Worm (Caenorhabditis elegans) whole organism, L2 larva: ENCODE results near the gene rpl-28.

Experiments
- R02D3.7 ChIP-seq: fragments of 150-350 bp; optimal IDR thresholded peaks from 2 replicates; lab custom pipeline; 2014; ENCODE audit warnings: missing biosample characterization, missing genetic modification characterization
- Y55F3AM.14 ChIP-seq: fragments of 200-800 bp; sonication (Bioruptor generic); optimal IDR thresholded peaks from 2 replicates; lab custom pipeline; 2018; ENCODE audit warnings: mild to moderate bottlenecking, missing genetic modification characterization, missing compliant biosample characterization
- ZK546.5 ChIP-seq: sonication (generic microtip); optimal IDR thresholded peaks from 2 replicates; lab custom pipeline; 2017; ENCODE audit warnings: missing biosample characterization, missing genetic modification characterization
- blmp-1 ChIP-seq: sonication (generic microtip); optimal IDR thresholded peaks from 2 replicates; lab custom pipeline; 2017; ENCODE audit warnings: missing genetic modification characterization, mild to moderate bottlenecking, missing compliant biosample characterization, antibody characterized with exemption, moderate library complexity; ENCODE audit not compliant: insufficient read depth
- ceh-16 ChIP-seq: fragments of 150-350 bp; optimal IDR thresholded peaks from 2 replicates; lab custom pipeline; 2014; ENCODE audit warnings: missing biosample characterization, missing genetic modification characterization
- ceh-82 ChIP-seq: fragments of 150-350 bp; optimal IDR thresholded peaks from 2 replicates; lab custom pipeline; 2014; ENCODE audit warnings: missing biosample characterization, missing genetic modification characterization
- dmd-4 ChIP-seq: sonication (generic microtip); optimal IDR thresholded peaks from 2 replicates; lab custom pipeline; 2017; ENCODE audit warnings: missing biosample characterization, missing genetic modification characterization
- fos-1 ChIP-seq: fragments of 150-350 bp; optimal IDR thresholded peaks from 2 replicates; lab custom pipeline; 2014; ENCODE audit warnings: missing biosample characterization, missing genetic modification characterization
- gmeb-1 ChIP-seq: fragments of 150-350 bp; optimal IDR thresholded peaks from 2 replicates; lab custom pipeline; 2014; ENCODE audit warnings: missing biosample characterization, missing genetic modification characterization
- lin-11 ChIP-seq: fragments of 150-350 bp; sonication (generic microtip); optimal IDR thresholded peaks from 2 replicates; lab custom pipeline; 2014; ENCODE audit warnings: missing biosample characterization, missing genetic modification characterization, inconsistent platforms, mixed read lengths
- lin-39 ChIP-seq: fragments of 150-350 bp; optimal IDR thresholded peaks from 2 replicates; lab custom pipeline; 2014; ENCODE audit warnings: missing biosample characterization, missing genetic modification reagents, missing genetic modification characterization
- lsy-2 ChIP-seq, 2 experiments: fragments of 150-350 bp in 1 of 2; sonication (generic microtip) in 1 of 2; optimal IDR thresholded peaks; 2 replicates each; lab custom pipeline; 2014 to 2017; ENCODE audit warnings: missing biosample characterization in 2 of 2, missing genetic modification characterization in 2 of 2
- mbf-1 ChIP-seq: sonication (generic microtip); optimal IDR thresholded peaks from 2 replicates; lab custom pipeline; 2017; ENCODE audit warnings: missing biosample characterization, missing genetic modification characterization
- mdl-1 ChIP-seq, 2 experiments: fragments of 150-350 bp in 1 of 2; sonication (generic microtip) in 1 of 2; optimal IDR thresholded peaks; 2 replicates each; lab custom pipeline; 2017; ENCODE audit warnings: missing biosample characterization in 2 of 2, missing genetic modification characterization in 2 of 2
- nhr-11 ChIP-seq: fragments of 150-350 bp; optimal IDR thresholded peaks from 2 replicates; lab custom pipeline; 2014; ENCODE audit warnings: missing biosample characterization, missing genetic modification characterization
- nhr-23 ChIP-seq: fragments of 150-350 bp; optimal IDR thresholded peaks from 2 replicates; lab custom pipeline; 2014; ENCODE audit warnings: missing biosample characterization, missing genetic modification reagents, missing genetic modification characterization
- nhr-237 ChIP-seq: fragments of 150-350 bp; optimal IDR thresholded peaks from 2 replicates; lab custom pipeline; 2014; ENCODE audit warnings: missing biosample characterization, missing genetic modification characterization
- nhr-6 ChIP-seq: fragments of 150-350 bp; optimal IDR thresholded peaks from 2 replicates; lab custom pipeline; 2014; ENCODE audit warnings: missing biosample characterization, missing genetic modification characterization
- peb-1 ChIP-seq: fragments of 150-350 bp; optimal IDR thresholded peaks from 2 replicates; lab custom pipeline; 2014; ENCODE audit warnings: missing biosample characterization, missing genetic modification characterization
- skn-1 ChIP-seq: sonication (generic microtip); optimal IDR thresholded peaks from 2 replicates; lab custom pipeline; 2017; ENCODE audit warnings: missing biosample characterization, missing genetic modification characterization
- sma-3 ChIP-seq: sonication (generic microtip); optimal IDR thresholded peaks from 2 replicates; lab custom pipeline; 2016; ENCODE audit warnings: missing genetic modification reagents, missing genetic modification characterization, missing compliant biosample characterization
- sma-9 ChIP-seq, 2 experiments: fragments of 150-350 bp in 1 of 2; sonication (generic microtip) in 1 of 2; optimal IDR thresholded peaks; 2 replicates each; lab custom pipeline; 2014 to 2016; ENCODE audit warnings: missing genetic modification characterization in 2 of 2, mild to moderate bottlenecking in 1 of 2, missing biosample characterization in 1 of 2, missing compliant biosample characterization in 1 of 2, missing genetic modification reagents in 1 of 2, moderate library complexity in 1 of 2
- unc-39 ChIP-seq: fragments of 150-350 bp; optimal IDR thresholded peaks from 2 replicates; lab custom pipeline; 2014; ENCODE audit warnings: missing biosample characterization, missing genetic modification characterization
- zag-1 ChIP-seq: fragments of 150-350 bp; optimal IDR thresholded peaks from 2 replicates; lab custom pipeline; 2014; ENCODE audit warnings: missing biosample characterization, missing genetic modification characterization
- ztf-1 ChIP-seq: fragments of 200-800 bp; sonication (Bioruptor generic); conservative IDR thresholded peaks from 2 replicates; pipeline ENCODE4 v1.3.6; 2022; ENCODE audit warnings: missing genetic modification characterization, missing compliant biosample characterization
- ztf-11 ChIP-seq: sonication (generic microtip); optimal IDR thresholded peaks from 2 replicates; lab custom pipeline; 2017; ENCODE audit warnings: missing biosample characterization, missing genetic modification characterization
- ztf-4 ChIP-seq: fragments of 150-350 bp; optimal IDR thresholded peaks from 2 replicates; lab custom pipeline; 2014; ENCODE audit warnings: missing biosample characterization, missing genetic modification characterization

The rpl-28 gene

ce11 chrV:12683205-12683604 is 44.7 kb downstream of the rpl-28 start:
- TF ChIP-seq fos-1 (tag; lab: Kevin White, UChicago) (peak; percentile 3), mbf-1 (no peak)

ce11 chrV:12679807-12680206 is 48.1 kb downstream of the rpl-28 start, which contains the start of gene frpr-15:
Gene frpr-15, plus strand, starts transcription at chrV:12680107.
- TF ChIP-seq peb-1 (tag; lab: Kevin White, UChicago) (no peak), R02D3.7 (tag; lab: Kevin White, UChicago) (no peak), nhr-6 (tag; lab: Kevin White, UChicago) (no peak), ztf-11 (tag; lab: Kevin White, UChicago) (no peak), skn-1 (no peak), mbf-1 (no peak), zag-1 (no peak), ztf-1 (GFP tag; lab: Robert Waterston, UW) (no peak), mdl-1 (tag; optimal IDR thresholded peaks at IDR 0.05; lab: Kevin White, UChicago) (no peak), fos-1 (tag; lab: Kevin White, UChicago) (no peak), gmeb-1 (no peak), ceh-16 (tag; lab: Kevin White, UChicago) (no peak), lsy-2 (tag; optimal IDR thresholded peaks at IDR 0.05; lab: Kevin White, UChicago) (no peak), sma-9 (GFP tag; optimal IDR thresholded peaks at IDR 0.05; lab: Kevin White, UChicago) (no peak), sma-9 (tag; optimal IDR thresholded peaks at IDR 0.05; lab: Kevin White, UChicago) (no peak), nhr-11 (tag; lab: Kevin White, UChicago) (no peak), dmd-4 (tag; lab: Kevin White, UChicago) (no peak)

- TF ChIP-seq ztf-4 (tag; lab: Kevin White, UChicago), result no peak
- TF ChIP-seq blmp-1, result no peak
- TF ChIP-seq ceh-82 (tag; lab: Kevin White, UChicago), result no peak
- TF ChIP-seq nhr-23 (tag; lab: Kevin White, UChicago), result no peak
- no peak for TF ChIP-seq nhr-237
- TF ChIP-seq mbf-1, result no peak
- no peak for TF ChIP-seq lin-39 (tag; lab: Kevin White, UChicago)
- TF ChIP-seq lin-11 (tag; lab: Kevin White, UChicago), result no peak
- no peak for TF ChIP-seq sma-3 (GFP tag; lab: Kevin White, UChicago)
- no peak for TF ChIP-seq Y55F3AM.14 (GFP tag; lab: Kevin White, UChicago)
- TF ChIP-seq dmd-4 (tag; lab: Kevin White, UChicago), result no peak
- TF ChIP-seq ceh-16 (tag; lab: Kevin White, UChicago), result no peak
- no peak for TF ChIP-seq unc-39 (tag; lab: Kevin White, UChicago)
- TF ChIP-seq skn-1, result no peak
- no peak for TF ChIP-seq ZK546.5 (tag; lab: Kevin White, UChicago)
Observed at ce11 chrV:12679292-12679691, 48.6 kb downstream of the rpl-28 start.
